Worm (Caenorhabditis elegans) whole organism, L4/young adult: ENCODE data around the gene clh-4.

ENCODE experiments used
- W03F9.2 ChIP-seq: fragments of 150-350 bp; optimal IDR thresholded peaks from 2 replicates; lab custom pipeline; 2014; ENCODE audit warnings: missing biosample characterization, missing genetic modification characterization
- him-1 ChIP-seq: sonication (generic microtip); optimal IDR thresholded peaks from 2 replicates; lab custom pipeline; 2016; ENCODE audit warnings: missing genotype, missing genetic modification reagents, missing genetic modification characterization, missing compliant biosample characterization

ce11 chrX:4145051-4145826, 44.9 kb upstream of the clh-4 start:
- TF ChIP-seq him-1 (tag; lab: Kevin White, UChicago) (peak; percentile 82), W03F9.2 (tag; lab: Kevin White, UChicago) (no peak)
